Fruit fly (Drosophila melanogaster) whole organism, adult: ENCODE measurements around the gene ND-39.

Source experiments
- CG11617 ChIP-seq: fragments of 200-800 bp; sonication (Bioruptor generic); optimal IDR thresholded peaks from 2 replicates; lab custom pipeline; 2017; ENCODE audit warnings: mild to moderate bottlenecking, missing biosample characterization, missing genetic modification reagents, missing genetic modification characterization
- CG12768 ChIP-seq: fragments of 200-800 bp; sonication (Bioruptor generic); optimal IDR thresholded peaks from 2 replicates; lab custom pipeline; 2017; ENCODE audit warnings: missing biosample characterization, missing genetic modification characterization, mild to moderate bottlenecking, moderate library complexity, missing genetic modification reagents
- CG14711 ChIP-seq: fragments of 200-800 bp; sonication (Bioruptor generic); optimal IDR thresholded peaks from 2 replicates; lab custom pipeline; 2018; ENCODE audit warnings: missing biosample characterization, mild to moderate bottlenecking, missing genetic modification characterization, moderate library complexity
- CG1620 ChIP-seq: fragments of 200-800 bp; sonication (Bioruptor generic); optimal IDR thresholded peaks from 2 replicates; lab custom pipeline; 2016; ENCODE audit warnings: missing biosample characterization, missing genetic modification characterization
- CG33017 ChIP-seq: fragments of 200-800 bp; sonication (Bioruptor generic); optimal IDR thresholded peaks from 2 replicates; lab custom pipeline; 2018; ENCODE audit warnings: missing biosample characterization, mild to moderate bottlenecking, missing genetic modification characterization, moderate library complexity
- CG5204 ChIP-seq: fragments of 200-800 bp; sonication (Bioruptor generic); optimal IDR thresholded peaks from 2 replicates; lab custom pipeline; 2016; ENCODE audit warnings: missing biosample characterization, missing genetic modification characterization
- CG7045 ChIP-seq: fragments of 200-800 bp; sonication (Bioruptor generic); optimal IDR thresholded peaks from 2 replicates; lab custom pipeline; 2017; ENCODE audit warnings: missing biosample characterization, mild to moderate bottlenecking, missing genetic modification characterization
- CG7101 ChIP-seq: fragments of 200-800 bp; sonication (Bioruptor generic); optimal IDR thresholded peaks from 2 replicates; lab custom pipeline; 2018; ENCODE audit warnings: missing biosample characterization, mild to moderate bottlenecking, missing genetic modification characterization, moderate library complexity
- Clk ChIP-seq: fragments of 200-800 bp; sonication (Bioruptor generic); optimal IDR thresholded peaks from 2 replicates; lab custom pipeline; 2017; ENCODE audit warnings: missing biosample characterization, missing genetic modification characterization
- Crg-1 ChIP-seq: fragments of 200-800 bp; sonication (Bioruptor generic); optimal IDR thresholded peaks from 2 replicates; lab custom pipeline; 2016; ENCODE audit warnings: missing biosample characterization, missing genetic modification characterization
- Hr96 ChIP-seq: fragments of 200-800 bp; sonication (Bioruptor generic); optimal IDR thresholded peaks from 2 replicates; lab custom pipeline; 2016; ENCODE audit warnings: missing biosample characterization, missing genetic modification characterization
- Mnt ChIP-seq: fragments of 200-800 bp; sonication (Bioruptor generic); optimal IDR thresholded peaks from 2 replicates; lab custom pipeline; 2016; ENCODE audit warnings: missing biosample characterization, mild to moderate bottlenecking, missing genetic modification characterization
- bab1 ChIP-seq: fragments of 200-800 bp; sonication (Bioruptor generic); optimal IDR thresholded peaks from 3 replicates; lab custom pipeline; 2019; ENCODE audit warnings: missing biosample characterization, mild to moderate bottlenecking, missing genetic modification characterization, moderate library complexity
- cic ChIP-seq: fragments of 200-800 bp; sonication (Bioruptor generic); optimal IDR thresholded peaks from 2 replicates; lab custom pipeline; 2017; ENCODE audit warnings: missing biosample characterization, mild to moderate bottlenecking, missing genetic modification characterization, moderate library complexity
- cnc ChIP-seq, 2 experiments: fragments of >200 bp; optimal IDR thresholded peaks; 2 replicates each; lab custom pipeline; 2017
- kay ChIP-seq: fragments of 200-800 bp; sonication (Bioruptor generic); peaks from one replicate; lab custom pipeline; 2016; ENCODE audit warnings: missing biosample characterization, missing genetic modification characterization, borderline replicate concordance
- ovo ChIP-seq: fragments of 200-800 bp; sonication (Bioruptor generic); optimal IDR thresholded peaks from 2 replicates; lab custom pipeline; 2016; ENCODE audit warnings: missing biosample characterization, missing genetic modification characterization
- pad ChIP-seq: fragments of 200-800 bp; sonication (Bioruptor generic); optimal IDR thresholded peaks from 3 replicates; lab custom pipeline; 2017; ENCODE audit warnings: missing biosample characterization, missing genetic modification characterization, mild to moderate bottlenecking, moderate library complexity, missing genetic modification reagents
- tj ChIP-seq: fragments of 200-800 bp; sonication (Bioruptor generic); optimal IDR thresholded peaks from 3 replicates; lab custom pipeline; 2017; ENCODE audit warnings: missing biosample characterization, mild to moderate bottlenecking, missing genetic modification characterization, moderate library complexity
- toe ChIP-seq: fragments of 200-800 bp; sonication (Bioruptor generic); optimal IDR thresholded peaks from 2 replicates; lab custom pipeline; 2016; ENCODE audit warnings: missing biosample characterization, missing genetic modification characterization

ND-39 gene

dm6 chr3L:20517897-20518804 lies 26.3 kb downstream of the ND-39 start:
- TF ChIP-seq CG7045 (GFP tag; lab: Kevin White, UChicago): peak; percentile 14
- TF ChIP-seq Hr96 (GFP tag; lab: Kevin White, UChicago): no peak
- TF ChIP-seq ovo (GFP tag; lab: Kevin White, UChicago): no peak
- TF ChIP-seq toe (GFP tag; lab: Kevin White, UChicago): no peak
- no peak for TF ChIP-seq CG11617 (GFP tag; lab: Kevin White, UChicago)
- no peak for TF ChIP-seq CG33017 (tag; lab: Kevin White, UChicago)
- TF ChIP-seq pad: no peak
- TF ChIP-seq Clk (GFP tag; lab: Kevin White, UChicago): peak; percentile 22
- peak; percentile 46 for TF ChIP-seq CG12768 (GFP tag; lab: Kevin White, UChicago)
- no peak for TF ChIP-seq CG1620 (GFP tag; lab: Kevin White, UChicago)
- TF ChIP-seq cnc (optimal IDR thresholded peaks at IDR 0.05; lab: Kevin White, UChicago): peak in 1 of 2 experiments; percentile 62
- no peak for TF ChIP-seq CG5204 (GFP tag; lab: Kevin White, UChicago)
- no peak for TF ChIP-seq CG7101 (tag; lab: Kevin White, UChicago)
- TF ChIP-seq CG14711: peak; percentile 22
- TF ChIP-seq tj (GFP tag; lab: Kevin White, UChicago): peak; percentile 77
- TF ChIP-seq Mnt (GFP tag; lab: Kevin White, UChicago): peak; percentile 9
- no peak for TF ChIP-seq bab1 (GFP tag; lab: Kevin White, UChicago)
- peak; percentile 72 for TF ChIP-seq cic (GFP tag; lab: Kevin White, UChicago)
- peak; percentile 90 for TF ChIP-seq kay (GFP tag; lab: Kevin White, UChicago)
- TF ChIP-seq Crg-1 (GFP tag; lab: Kevin White, UChicago): peak; percentile 50

- no peak for TF ChIP-seq Crg-1 (GFP tag; lab: Kevin White, UChicago)
- TF ChIP-seq Clk (GFP tag; lab: Kevin White, UChicago): no peak
- peak; percentile 52 for TF ChIP-seq ovo (GFP tag; lab: Kevin White, UChicago)
- peak; percentile 74 for TF ChIP-seq pad
- peak; percentile 37 for TF ChIP-seq kay (GFP tag; lab: Kevin White, UChicago)
- TF ChIP-seq bab1 (GFP tag; lab: Kevin White, UChicago): no peak
- TF ChIP-seq CG12768 (GFP tag; lab: Kevin White, UChicago): no peak
- TF ChIP-seq CG33017 (tag; lab: Kevin White, UChicago): peak; percentile 14
- TF ChIP-seq toe (GFP tag; lab: Kevin White, UChicago): no peak
- TF ChIP-seq cic (GFP tag; lab: Kevin White, UChicago): peak; percentile 41
- peak; percentile 66 for TF ChIP-seq tj (GFP tag; lab: Kevin White, UChicago)
- no peak for TF ChIP-seq CG5204 (GFP tag; lab: Kevin White, UChicago)
- no peak for TF ChIP-seq CG7045 (GFP tag; lab: Kevin White, UChicago)
- TF ChIP-seq CG7101 (tag; lab: Kevin White, UChicago): no peak
- TF ChIP-seq Hr96 (GFP tag; lab: Kevin White, UChicago): no peak
- no peak for TF ChIP-seq cnc (optimal IDR thresholded peaks at IDR 0.05; lab: Kevin White, UChicago)
- TF ChIP-seq CG11617 (GFP tag; lab: Kevin White, UChicago): peak; percentile 26
- TF ChIP-seq CG14711: no peak
- TF ChIP-seq CG1620 (GFP tag; lab: Kevin White, UChicago): no peak
- TF ChIP-seq Mnt (GFP tag; lab: Kevin White, UChicago): peak; percentile 63
These were observed 27.1 kb downstream of the ND-39 start, which contains the start of gene BNIP3 for dm6 chr3L:20518805-20519503. TSS of gene BNIP3 (minus strand) at chr3L:20519393.

- TF ChIP-seq Mnt (GFP tag; lab: Kevin White, UChicago): peak; percentile 47
- TF ChIP-seq ovo (GFP tag; lab: Kevin White, UChicago): no peak
- peak; percentile 56 for TF ChIP-seq CG11617 (GFP tag; lab: Kevin White, UChicago)
- peak; percentile 78 for TF ChIP-seq kay (GFP tag; lab: Kevin White, UChicago)
- TF ChIP-seq CG5204 (GFP tag; lab: Kevin White, UChicago): no peak
- TF ChIP-seq bab1 (GFP tag; lab: Kevin White, UChicago): peak; percentile 42
- TF ChIP-seq CG14711: peak; percentile 38
- TF ChIP-seq Clk (GFP tag; lab: Kevin White, UChicago): no peak
These were observed 28.8 kb downstream of the ND-39 start, which contains the start of the genes mTerf3 and CG5104 for dm6 chr3L:20520687-20521169. TSS of gene mTerf3 (minus strand) at chr3L:20520772. TSS of gene CG5104 (plus strand) at chr3L:20521009.

dm6 chr3L:20524409-20525010 lies 32.6 kb downstream of the ND-39 start:
- TF ChIP-seq cic (GFP tag; lab: Kevin White, UChicago): peak; percentile 81
- no peak for TF ChIP-seq CG14711
- TF ChIP-seq pad: no peak
- TF ChIP-seq cnc (optimal IDR thresholded peaks at IDR 0.05; lab: Kevin White, UChicago): no peak
- peak; percentile 50 for TF ChIP-seq tj (GFP tag; lab: Kevin White, UChicago)
- TF ChIP-seq Crg-1 (GFP tag; lab: Kevin White, UChicago): no peak
- no peak for TF ChIP-seq CG33017 (tag; lab: Kevin White, UChicago)
- no peak for TF ChIP-seq CG1620 (GFP tag; lab: Kevin White, UChicago)
- no peak for TF ChIP-seq CG7101 (tag; lab: Kevin White, UChicago)
- TF ChIP-seq CG11617 (GFP tag; lab: Kevin White, UChicago): no peak
- no peak for TF ChIP-seq ovo (GFP tag; lab: Kevin White, UChicago)
- TF ChIP-seq kay (GFP tag; lab: Kevin White, UChicago): peak; percentile 42
- TF ChIP-seq Clk (GFP tag; lab: Kevin White, UChicago): no peak
- no peak for TF ChIP-seq CG5204 (GFP tag; lab: Kevin White, UChicago)
- no peak for TF ChIP-seq toe (GFP tag; lab: Kevin White, UChicago)
- TF ChIP-seq Mnt (GFP tag; lab: Kevin White, UChicago): peak; percentile 60
- no peak for TF ChIP-seq Hr96 (GFP tag; lab: Kevin White, UChicago)
- TF ChIP-seq bab1 (GFP tag; lab: Kevin White, UChicago): no peak
- TF ChIP-seq CG7045 (GFP tag; lab: Kevin White, UChicago): no peak
- TF ChIP-seq CG12768 (GFP tag; lab: Kevin White, UChicago): no peak
